Fruit fly (Drosophila melanogaster) whole organism: ENCODE results near the gene PIG-B.

ENCODE experiments used
- CG8478 ChIP-seq: fragments of >200 bp; optimal IDR thresholded peaks from 2 replicates; lab custom pipeline; 2018; ENCODE audit warnings: inconsistent platforms
- Dll ChIP-seq: fragments of >200 bp; optimal IDR thresholded peaks from 2 replicates; lab custom pipeline; 2017
- EcR ChIP-seq, 2 experiments: fragments of >200 bp; optimal IDR thresholded peaks; 2 replicates each; lab custom pipeline; 2017; ENCODE audit warnings: missing biosample characterization in 2 of 2, missing genetic modification characterization in 2 of 2, missing genetic modification reagents in 2 of 2
- usp ChIP-seq: fragments of >200 bp; optimal IDR thresholded peaks from 2 replicates; lab custom pipeline; 2017; ENCODE audit warnings: missing biosample characterization, missing genetic modification characterization, mixed read lengths

- TF ChIP-seq CG8478 (lab: Kevin White, UChicago) (no peak), usp (GFP tag; lab: Kevin White, UChicago) (no peak), Dll (lab: Kevin White, UChicago) (no peak), EcR (GFP tag; optimal IDR thresholded peaks at IDR 0.05; lab: Kevin White, UChicago) (no peak)
These were observed 44.9 kb downstream of the PIG-B start for dm6 chr3L:3856004-3856403.
